Fruit fly (Drosophila melanogaster): Measurements from ENCODE around the gene gl.

DNA sequence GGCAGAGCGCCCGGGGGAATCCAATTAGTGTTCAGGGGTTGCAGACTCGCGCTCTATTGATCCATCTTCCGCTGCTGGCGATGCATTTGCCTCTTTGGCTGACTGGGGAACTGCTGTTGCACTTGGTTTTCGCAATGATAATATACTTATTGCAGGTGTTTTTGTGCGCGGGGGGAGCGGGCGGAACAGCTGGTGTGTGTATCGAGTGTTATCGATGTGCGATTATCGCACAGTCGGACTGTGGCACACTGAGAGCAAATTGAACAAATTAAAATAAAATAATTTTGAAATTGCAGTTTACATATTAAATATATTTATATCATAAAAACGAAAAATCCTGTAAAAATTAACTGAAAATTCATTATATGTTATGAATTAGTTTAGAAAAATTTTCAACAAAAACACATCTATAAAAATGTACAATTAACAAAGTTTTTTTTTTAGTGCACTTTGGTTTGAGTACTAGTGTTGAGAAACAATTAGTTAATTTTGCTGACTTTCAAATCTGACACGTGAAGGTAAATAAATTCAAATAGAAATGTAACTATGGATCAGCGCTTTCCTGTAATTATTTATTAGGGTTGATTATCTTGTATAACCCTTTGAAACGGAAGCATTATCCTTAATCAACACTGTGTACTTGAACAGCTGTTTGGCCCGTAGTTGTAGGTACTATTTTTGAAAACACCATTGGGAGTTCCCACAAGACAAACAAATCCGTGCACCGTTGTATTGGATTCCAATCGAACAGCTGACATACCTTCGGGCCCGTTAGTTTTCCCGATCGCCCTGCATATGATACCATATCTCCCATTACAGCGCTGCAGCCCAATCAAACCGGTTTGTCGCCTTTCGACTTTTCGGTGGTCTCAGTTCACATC lies 30.3 kb upstream of the gl start, which contains the start of the genes Wdr37 and koko:
- no peak for TF ChIP-seq CG8478 (optimal IDR thresholded peaks at IDR 0.05)
- TF ChIP-seq CTCF (optimal IDR thresholded peaks at IDR 0.05), result no peak
